Fruit fly (Drosophila melanogaster) whole organism, wandering third instar larva: ENCODE results near the gene rno.

Experiments used
- Dfd ChIP-seq: fragments of >200 bp; optimal IDR thresholded peaks from 2 replicates; lab custom pipeline; 2017; ENCODE audit warnings: missing biosample characterization, missing genetic modification characterization
- Dif ChIP-seq: fragments of 200-275, 200-300 bp; sonication (Bioruptor generic); optimal IDR thresholded peaks from 2 replicates; lab custom pipeline; 2018; ENCODE audit warnings: missing biosample characterization, missing genetic modification characterization; ENCODE audit not compliant: partially characterized antibody
- Hnf4 ChIP-seq: fragments of 200-800 bp; sonication (Bioruptor generic); optimal IDR thresholded peaks from 2 replicates; lab custom pipeline; 2016; ENCODE audit warnings: missing biosample characterization, mild to moderate bottlenecking, missing genetic modification characterization
- Hr78 ChIP-seq: fragments of >200 bp; optimal IDR thresholded peaks from 2 replicates; lab custom pipeline; 2017; ENCODE audit warnings: missing biosample characterization, missing genetic modification characterization
- Hr83 ChIP-seq: fragments of 200-300 bp; sonication (Bioruptor generic); optimal IDR thresholded peaks from 2 replicates; lab custom pipeline; 2016; ENCODE audit warnings: missing biosample characterization, mild to moderate bottlenecking, missing genetic modification characterization, moderate library complexity; ENCODE audit not compliant: poor library complexity, severe bottlenecking
- OdsH ChIP-seq: fragments of 200-800 bp; sonication (Bioruptor generic); optimal IDR thresholded peaks from 2 replicates; lab custom pipeline; 2016; ENCODE audit warnings: missing biosample characterization, mild to moderate bottlenecking, missing genetic modification characterization
- br ChIP-seq: fragments of 200-800 bp; sonication (Bioruptor generic); optimal IDR thresholded peaks from 2 replicates; lab custom pipeline; 2016; ENCODE audit warnings: missing biosample characterization, missing genetic modification characterization
- ey ChIP-seq: fragments of 200-800 bp; sonication (Bioruptor generic); optimal IDR thresholded peaks from 2 replicates; lab custom pipeline; 2016; ENCODE audit warnings: missing biosample characterization, missing genetic modification characterization
- pan ChIP-seq: fragments of >200 bp; optimal IDR thresholded peaks from 2 replicates; lab custom pipeline; 2017
- tai ChIP-seq: sonication (Bioruptor generic); optimal IDR thresholded peaks from 2 replicates; lab custom pipeline; 2016; ENCODE audit warnings: missing biosample characterization, missing genetic modification characterization
- usp ChIP-seq: fragments of >200 bp; optimal IDR thresholded peaks from 2 replicates; lab custom pipeline; 2017; ENCODE audit warnings: missing biosample characterization, missing genetic modification characterization

DNA sequence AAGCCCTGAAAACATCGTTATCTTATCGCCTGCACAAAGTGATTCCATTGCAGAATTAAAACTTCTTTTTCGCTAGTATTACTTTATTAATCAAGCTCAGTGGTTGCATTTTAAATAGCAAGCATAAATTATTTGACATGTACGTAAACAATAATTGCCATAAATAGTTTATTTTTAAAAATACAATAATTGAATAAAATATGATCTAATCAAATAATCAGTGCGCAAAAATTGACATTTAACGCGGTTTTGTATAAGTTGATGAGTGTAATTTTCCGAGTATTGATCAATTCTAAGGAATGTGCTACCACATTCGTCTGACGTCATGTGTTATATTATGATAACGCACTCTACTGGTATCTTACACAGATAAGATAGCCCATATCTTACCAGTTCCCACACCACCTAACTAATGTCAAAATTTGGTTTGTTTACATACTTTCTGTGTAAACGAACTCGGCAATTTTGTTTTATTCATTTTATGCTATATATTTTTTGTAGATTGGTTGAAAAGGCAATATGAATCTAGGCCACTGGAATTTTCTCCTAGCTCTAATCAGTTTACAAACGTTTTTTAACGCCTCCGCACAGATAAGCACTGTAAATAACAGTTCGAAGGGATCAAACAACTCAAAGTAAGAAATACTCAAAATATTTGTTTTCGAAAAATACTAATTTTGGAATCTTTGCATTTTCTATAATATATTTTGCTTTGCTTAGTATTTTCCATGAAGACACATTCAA lies 48.1 kb upstream of the rno start, which contains the start of gene mthl14:
- no peak for TF ChIP-seq OdsH (GFP tag; lab: Kevin White, UChicago)
- no peak for TF ChIP-seq br (GFP tag; lab: Kevin White, UChicago)
- TF ChIP-seq Hr83 (GFP tag; lab: Kevin White, UChicago): no peak
- no peak for TF ChIP-seq Dif (GFP tag; lab: Kevin White, UChicago)
- no peak for TF ChIP-seq Hnf4 (GFP tag; lab: Kevin White, UChicago)
- no peak for TF ChIP-seq usp (GFP tag; lab: Kevin White, UChicago)
- TF ChIP-seq ey: no peak
- TF ChIP-seq Dfd: no peak
- no peak for TF ChIP-seq pan (lab: Kevin White, UChicago)
- no peak for TF ChIP-seq Hr78 (GFP tag; lab: Kevin White, UChicago)
- TF ChIP-seq tai (GFP tag; lab: Kevin White, UChicago): no peak
